Comparison of ENCODE assay signal across 3 worm cellular contexts in the genomic region with DNA sequence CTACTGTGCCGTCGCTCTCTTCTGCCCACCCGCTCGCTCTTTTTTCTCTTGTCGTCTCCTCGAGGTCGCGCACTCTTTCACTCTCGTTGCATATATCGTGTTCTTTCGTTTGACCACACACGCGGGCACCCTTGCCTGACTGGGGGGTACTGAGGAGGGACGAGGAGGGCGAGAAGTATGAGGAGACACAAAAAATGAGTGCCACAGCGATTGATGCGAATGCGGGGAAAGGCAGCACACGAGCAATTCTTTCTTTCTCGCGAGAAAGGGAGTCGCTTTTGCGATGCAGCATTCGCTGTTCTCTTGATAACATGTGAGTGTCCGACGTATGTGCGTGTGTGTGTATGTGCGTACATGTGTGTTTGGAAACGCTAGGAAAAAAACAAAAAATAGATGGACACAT.
TF ChIP-seq lines count a peak whose summit lies in the region.

No protein-coding gene starts in this region.

TF ChIP-seq in whole organism, L2 larva, 48 proteins besides CTCF, POLR2A, EP300 and RAD21 (continued from another document):
- TF ChIP-seq unc-55 (GFP tag; optimal IDR thresholded peaks at IDR 0.05; lab: Kevin White, UChicago) (peak; percentile 85), sma-9 (GFP tag; optimal IDR thresholded peaks at IDR 0.05; lab: Kevin White, UChicago) (peak; percentile 12), sma-9 (tag; optimal IDR thresholded peaks at IDR 0.05; lab: Kevin White, UChicago) (no peak), nhr-12 (tag; optimal IDR thresholded peaks at IDR 0.05; lab: Kevin White, UChicago) (no peak), ceh-16 (tag; optimal IDR thresholded peaks at IDR 0.05; lab: Kevin White, UChicago) (peak; percentile 75), Y55F3AM.14 (GFP tag; optimal IDR thresholded peaks at IDR 0.05; lab: Kevin White, UChicago) (peak; percentile 50), sem-4 (tag; optimal IDR thresholded peaks at IDR 0.05; lab: Kevin White, UChicago) (peak; percentile 69), crh-2 (tag; optimal IDR thresholded peaks at IDR 0.05; lab: Kevin White, UChicago) (peak; percentile 83)

TF ChIP-seq in whole organism, L4 larva, 104 proteins besides CTCF, POLR2A, EP300 and RAD21 (continued from another document):
- peak; percentile 14 for TF ChIP-seq dpl-1 (GFP tag; optimal IDR thresholded peaks at IDR 0.05; lab: Kevin White, UChicago)
- TF ChIP-seq hmg-1.1 (GFP tag; IDR thresholded peaks at IDR 0.05; lab: Robert Waterston, UW): peak; percentile 91
- TF ChIP-seq F10B5.3 (tag; optimal IDR thresholded peaks at IDR 0.05; lab: Kevin White, UChicago): peak; percentile 8
- peak; percentile 93 to 97 for TF ChIP-seq mdl-1 (tag; optimal IDR thresholded peaks at IDR 0.05; lab: Kevin White, UChicago)
- TF ChIP-seq lin-39 (tag; optimal IDR thresholded peaks at IDR 0.05; lab: Kevin White, UChicago): no peak
- TF ChIP-seq fkh-10 (GFP tag; optimal IDR thresholded peaks at IDR 0.05; lab: Kevin White, UChicago): peak; percentile 58
- peak; percentile 86 for TF ChIP-seq set-16 (GFP tag; IDR thresholded peaks at IDR 0.05; lab: Robert Waterston, UW)
- TF ChIP-seq unc-130 (GFP tag; optimal IDR thresholded peaks at IDR 0.05; lab: Kevin White, UChicago): no peak
- TF ChIP-seq ceh-44 (GFP tag; IDR thresholded peaks at IDR 0.05; lab: Robert Waterston, UW): peak; percentile 72; the same call in 1 of the 2 replicates
- 0 out of 2 replicates have a peak, but pooled peaks have one; percentile 10 for TF ChIP-seq nhr-41 (GFP tag; IDR thresholded peaks at IDR 0.05; lab: Robert Waterston, UW)
- no peak for TF ChIP-seq tag-97 (GFP tag; IDR thresholded peaks at IDR 0.05; lab: Robert Waterston, UW)
- no peak for TF ChIP-seq daf-8 (GFP tag; IDR thresholded peaks at IDR 0.05; lab: Robert Waterston, UW)
- peak; percentile 85 for TF ChIP-seq nhr-28 (tag; optimal IDR thresholded peaks at IDR 0.05; lab: Kevin White, UChicago)
- peak; percentile 14 for TF ChIP-seq ama-1 (optimal IDR thresholded peaks at IDR 0.05; lab: Kevin White, UChicago)
- TF ChIP-seq nhr-6 (tag; optimal IDR thresholded peaks at IDR 0.05; lab: Kevin White, UChicago): peak; percentile 31
- peak; percentile 53 for TF ChIP-seq nhr-48 (tag; optimal IDR thresholded peaks at IDR 0.05; lab: Kevin White, UChicago)
- TF ChIP-seq hif-1 (tag; optimal IDR thresholded peaks at IDR 0.05; lab: Kevin White, UChicago): peak; percentile 21 to 68
- TF ChIP-seq duxl-1 (tag; optimal IDR thresholded peaks at IDR 0.05; lab: Kevin White, UChicago; ENCODE audit: poor library complexity): peak; percentile 43
- peak; percentile 26 for TF ChIP-seq lin-13 (GFP tag; optimal IDR thresholded peaks at IDR 0.05; lab: Kevin White, UChicago)
- TF ChIP-seq spr-3 (GFP tag; optimal IDR thresholded peaks at IDR 0.05; lab: Kevin White, UChicago): no peak
- TF ChIP-seq aha-1 (tag; lab: Kevin White, UChicago): peak; percentile 97
- no peak for TF ChIP-seq ceh-28 (tag; optimal IDR thresholded peaks at IDR 0.05; lab: Kevin White, UChicago)
- no peak for TF ChIP-seq zfp-3 (GFP tag; conservative IDR thresholded peaks at IDR 0.05; lab: Robert Waterston, UW)
- TF ChIP-seq dmd-8 (GFP tag; IDR thresholded peaks at IDR 0.05; lab: Robert Waterston, UW): no peak
- TF ChIP-seq T26A8.4 (GFP tag; IDR thresholded peaks at IDR 0.05; lab: Robert Waterston, UW): peak; percentile 63
- peak; percentile 50 for TF ChIP-seq nhr-102 (tag; optimal IDR thresholded peaks at IDR 0.05; lab: Kevin White, UChicago)
- TF ChIP-seq unc-62 (GFP tag; optimal IDR thresholded peaks at IDR 0.05 in 1 of 2; lab: Kevin White, UChicago): peak in 1 of 2 experiments; percentile 100
- no peak for TF ChIP-seq unc-62 (tag; optimal IDR thresholded peaks at IDR 0.05; lab: Kevin White, UChicago)
- TF ChIP-seq F37D6.2 (tag; optimal IDR thresholded peaks at IDR 0.05; lab: Kevin White, UChicago): peak; percentile 70
- TF ChIP-seq dmd-6 (GFP tag; IDR thresholded peaks at IDR 0.05; lab: Robert Waterston, UW): peak; percentile 51
- peak; percentile 40; the same call in 1 of the 2 replicates for TF ChIP-seq pha-4 (GFP tag; IDR thresholded peaks at IDR 0.05; lab: Robert Waterston, UW)
- no peak for TF ChIP-seq pha-4 (tag; optimal IDR thresholded peaks at IDR 0.05; lab: Kevin White, UChicago)
- TF ChIP-seq lin-38 (GFP tag; IDR thresholded peaks at IDR 0.05; lab: Robert Waterston, UW): peak; percentile 40; the same call in 1 of the 2 replicates
- TF ChIP-seq gei-8 (GFP tag; optimal IDR thresholded peaks at IDR 0.05; lab: Kevin White, UChicago): peak; percentile 27
- peak in 1 of 2 experiments; percentile 64 for TF ChIP-seq daf-16 (GFP tag; optimal IDR thresholded peaks at IDR 0.05; lab: Kevin White, UChicago)
- TF ChIP-seq daf-16 (tag; optimal IDR thresholded peaks at IDR 0.05; lab: Kevin White, UChicago): peak; percentile 38
- peak; percentile 20 for TF ChIP-seq pqm-1 (tag; optimal IDR thresholded peaks at IDR 0.05; lab: Kevin White, UChicago)
- no peak for TF ChIP-seq zag-1 (tag; optimal IDR thresholded peaks at IDR 0.05; lab: Kevin White, UChicago)
- peak; percentile 13 for TF ChIP-seq spr-1 (tag; optimal IDR thresholded peaks at IDR 0.05; lab: Kevin White, UChicago)
- TF ChIP-seq mxl-3 (GFP tag; optimal IDR thresholded peaks at IDR 0.05; lab: Kevin White, UChicago): peak; percentile 92
- peak; percentile 35; the same call in 1 of the 2 replicates for TF ChIP-seq lin-1 (GFP tag; IDR thresholded peaks at IDR 0.05; lab: Robert Waterston, UW)
- peak; percentile 92 for TF ChIP-seq rbr-2 (tag; optimal IDR thresholded peaks at IDR 0.05; lab: Kevin White, UChicago)
- TF ChIP-seq nhr-42 (GFP tag; IDR thresholded peaks at IDR 0.05; lab: Robert Waterston, UW): peak; percentile 55; the same call in 1 of the 2 replicates
- peak; percentile 95 for TF ChIP-seq hlh-30 (tag; optimal IDR thresholded peaks at IDR 0.05; lab: Kevin White, UChicago; ENCODE audit: insufficient read depth)
- TF ChIP-seq egl-43 (GFP tag; IDR thresholded peaks at IDR 0.05; lab: Robert Waterston, UW): peak; percentile 77; the same call in 1 of the 2 replicates
- peak; percentile 14 to 73 for TF ChIP-seq lsy-2 (tag; optimal IDR thresholded peaks at IDR 0.05; lab: Kevin White, UChicago)
- peak; percentile 74 for TF ChIP-seq ctbp-1 (GFP tag; IDR thresholded peaks at IDR 0.05; lab: Robert Waterston, UW)
- peak; percentile 60 for TF ChIP-seq T20F7.1 (GFP tag; optimal IDR thresholded peaks at IDR 0.05; lab: Kevin White, UChicago)
- peak; percentile 62 for TF ChIP-seq mes-2 (tag; optimal IDR thresholded peaks at IDR 0.05; lab: Kevin White, UChicago; ENCODE audit: poor library complexity, severe bottlenecking)

TF ChIP-seq in whole organism, late embryonic, 69 proteins besides CTCF, POLR2A, EP300 and RAD21 (continued from another document):
- TF ChIP-seq pax-1 (tag; optimal IDR thresholded peaks at IDR 0.05; lab: Kevin White, UChicago) (no peak), eyg-1 (tag; optimal IDR thresholded peaks at IDR 0.05; lab: Kevin White, UChicago) (no peak), pqm-1 (tag; optimal IDR thresholded peaks at IDR 0.05; lab: Kevin White, UChicago) (peak; percentile 44), nhr-232 (tag; optimal IDR thresholded peaks at IDR 0.05; lab: Kevin White, UChicago) (peak; percentile 20), fax-1 (tag; optimal IDR thresholded peaks at IDR 0.05; lab: Kevin White, UChicago) (peak; percentile 65), hlh-8 (tag; optimal IDR thresholded peaks at IDR 0.05; lab: Kevin White, UChicago) (peak; percentile 56), ceh-14 (tag; optimal IDR thresholded peaks at IDR 0.05; lab: Kevin White, UChicago) (peak; percentile 61), nfya-1 (tag; optimal IDR thresholded peaks at IDR 0.05; lab: Kevin White, UChicago) (peak; percentile 75), fkh-6 (tag; optimal IDR thresholded peaks at IDR 0.05; lab: Kevin White, UChicago) (peak; percentile 35), hlh-13 (GFP tag; optimal IDR thresholded peaks at IDR 0.05; lab: Kevin White, UChicago) (no peak), ceh-48 (tag; optimal IDR thresholded peaks at IDR 0.05; lab: Kevin White, UChicago) (peak; percentile 2), pat-9 (tag; optimal IDR thresholded peaks at IDR 0.05; lab: Kevin White, UChicago) (no peak), pha-4 (tag; optimal IDR thresholded peaks at IDR 0.05; lab: Kevin White, UChicago) (no peak), ztf-16 (tag; optimal IDR thresholded peaks at IDR 0.05; lab: Kevin White, UChicago) (peak; percentile 9), ceh-45 (GFP tag; IDR thresholded peaks at IDR 0.05; lab: Robert Waterston, UW) (no peak), npax-4 (tag; optimal IDR thresholded peaks at IDR 0.05; lab: Kevin White, UChicago) (no peak), unc-86 (tag; optimal IDR thresholded peaks at IDR 0.05; lab: Kevin White, UChicago) (peak; percentile 32), ceh-18 (tag; optimal IDR thresholded peaks at IDR 0.05; lab: Kevin White, UChicago) (peak; percentile 85), dve-1 (tag; optimal IDR thresholded peaks at IDR 0.05; lab: Kevin White, UChicago) (no peak), unc-3 (GFP tag; conservative IDR thresholded peaks at IDR 0.05; lab: Robert Waterston, UW) (no peak), unc-3 (tag; optimal IDR thresholded peaks at IDR 0.05; lab: Kevin White, UChicago) (no peak), ttx-3 (tag; optimal IDR thresholded peaks at IDR 0.05; lab: Kevin White, UChicago) (no peak), fkh-10 (GFP tag; optimal IDR thresholded peaks at IDR 0.05; lab: Kevin White, UChicago) (no peak), C08G9.2 (tag; optimal IDR thresholded peaks at IDR 0.05; lab: Kevin White, UChicago) (peak; percentile 40), gmeb-2 (tag; optimal IDR thresholded peaks at IDR 0.05; lab: Kevin White, UChicago) (peak; percentile 10), madf-2 (tag; optimal IDR thresholded peaks at IDR 0.05; lab: Kevin White, UChicago) (peak; percentile 98), K02D7.2 (tag; optimal IDR thresholded peaks at IDR 0.05; lab: Kevin White, UChicago) (peak; percentile 16), hlh-30 (tag; optimal IDR thresholded peaks at IDR 0.05; lab: Kevin White, UChicago; ENCODE audit: insufficient read depth) (peak; percentile 68), sox-4 (tag; optimal IDR thresholded peaks at IDR 0.05; lab: Kevin White, UChicago) (no peak), pros-1 (tag; optimal IDR thresholded peaks at IDR 0.05; lab: Kevin White, UChicago) (peak; percentile 42), lim-6 (tag; optimal IDR thresholded peaks at IDR 0.05; lab: Kevin White, UChicago) (no peak), lin-11 (tag; optimal IDR thresholded peaks at IDR 0.05; lab: Kevin White, UChicago) (no peak), F13H6.1 (tag; optimal IDR thresholded peaks at IDR 0.05; lab: Kevin White, UChicago) (peak; percentile 70), ceh-34 (tag; optimal IDR thresholded peaks at IDR 0.05; lab: Kevin White, UChicago) (peak; percentile 87), unc-42 (tag; optimal IDR thresholded peaks at IDR 0.05; lab: Kevin White, UChicago) (peak; percentile 71), pag-3 (tag; optimal IDR thresholded peaks at IDR 0.05; lab: Kevin White, UChicago; ENCODE audit: borderline replicate concordance) (peak; percentile 3), sdc-2 (tag; optimal IDR thresholded peaks at IDR 0.05; lab: Kevin White, UChicago) (peak; percentile 81), ceh-6 (GFP tag; optimal IDR thresholded peaks at IDR 0.05; lab: Kevin White, UChicago) (peak; percentile 22), mec-3 (tag; optimal IDR thresholded peaks at IDR 0.05; lab: Kevin White, UChicago; ENCODE audit: borderline replicate concordance) (peak; percentile 52), ets-4 (tag; optimal IDR thresholded peaks at IDR 0.05; lab: Kevin White, UChicago) (peak; percentile 26), zip-5 (tag; optimal IDR thresholded peaks at IDR 0.05; lab: Kevin White, UChicago) (no peak), ceh-24 (tag; optimal IDR thresholded peaks at IDR 0.05; lab: Kevin White, UChicago) (no peak), ceh-30 (tag; optimal IDR thresholded peaks at IDR 0.05; lab: Kevin White, UChicago) (peak; percentile 52), odd-2 (tag; optimal IDR thresholded peaks at IDR 0.05; lab: Kevin White, UChicago) (no peak), sox-2 (GFP tag; IDR thresholded peaks at IDR 0.05; lab: Robert Waterston, UW) (no peak), tbx-2 (tag; optimal IDR thresholded peaks at IDR 0.05; lab: Kevin White, UChicago) (peak; percentile 92)
TF ChIP-seq in whole organism, late embryonic: peak in this region for 39.
